Worm (Caenorhabditis elegans): ENCODE measurements around the gene R05H5.3.

ce11 chrII:10221627-10222026, 24.2 kb downstream of the R05H5.3 start:
- TF ChIP-seq nhr-11 (tag; optimal IDR thresholded peaks at IDR 0.05): no peak
- TF ChIP-seq lin-15B (tag; optimal IDR thresholded peaks at IDR 0.05): no peak
- TF ChIP-seq zag-1 (tag; optimal IDR thresholded peaks at IDR 0.05): no peak
- no peak for TF ChIP-seq egl-27 (tag; optimal IDR thresholded peaks at IDR 0.05)
- no peak for TF ChIP-seq mdl-1 (tag; optimal IDR thresholded peaks at IDR 0.05)
- no peak for TF ChIP-seq egl-43 (GFP tag; IDR thresholded peaks at IDR 0.05)
- peak; percentile 43 for TF ChIP-seq dve-1 (tag; optimal IDR thresholded peaks at IDR 0.05; ENCODE audit: insufficient read depth)
- peak; percentile 87 for TF ChIP-seq nhr-28 (tag; optimal IDR thresholded peaks at IDR 0.05)
- TF ChIP-seq snpc-4 (tag; optimal IDR thresholded peaks at IDR 0.05): no peak

Data from whole organism, L4 larva.